Fruit fly (Drosophila melanogaster): Measurements from ENCODE around the gene Pex12.

Pex12 gene

dm6 chr2L:821242-821985, 5.6 kb downstream of the Pex12 start, which contains the start of gene CG3662:
Gene CG3662 (plus strand): TSS chr2L:821289.
- TF ChIP-seq chif (GFP tag; optimal IDR thresholded peaks at IDR 0.05): no peak
- TF ChIP-seq chn (GFP tag; optimal IDR thresholded peaks at IDR 0.05): peak; percentile 17
- no peak for TF ChIP-seq D (optimal IDR thresholded peaks at IDR 0.05)
- no peak for TF ChIP-seq D (GFP tag; optimal IDR thresholded peaks at IDR 0.05)
- TF ChIP-seq Sry-β (GFP tag; optimal IDR thresholded peaks at IDR 0.05): no peak
- TF ChIP-seq CG4282 (GFP tag; optimal IDR thresholded peaks at IDR 0.05): no peak
- TF ChIP-seq CG11247 (GFP tag; IDR thresholded peaks at IDR 0.05): no peak
- no peak for TF ChIP-seq Bdp1 (GFP tag; optimal IDR thresholded peaks at IDR 0.05)
- no peak for TF ChIP-seq Vsx1 (GFP tag; optimal IDR thresholded peaks at IDR 0.05)
- TF ChIP-seq pfk (GFP tag; optimal IDR thresholded peaks at IDR 0.05): no peak
- peak; percentile 69 for TF ChIP-seq MBD-R2 (GFP tag; IDR thresholded peaks at IDR 0.05)
- no peak for TF ChIP-seq CG5180 (GFP tag; optimal IDR thresholded peaks at IDR 0.05)
- peak; percentile 39 for TF ChIP-seq CoRest (tag; optimal IDR thresholded peaks at IDR 0.05)
- TF ChIP-seq Ada2b (GFP tag; IDR thresholded peaks at IDR 0.05): no peak
- TF ChIP-seq CG16815 (GFP tag; optimal IDR thresholded peaks at IDR 0.05): no peak
- no peak for TF ChIP-seq CG4730 (GFP tag; IDR thresholded peaks at IDR 0.05)
- peak; percentile 98 for TF ChIP-seq Dp (GFP tag; optimal IDR thresholded peaks at IDR 0.05)
- peak; percentile 10; the same call in 1 of the 2 replicates for TF ChIP-seq tna (GFP tag; IDR thresholded peaks at IDR 0.05; ENCODE audit: partially characterized antibody)
- TF ChIP-seq CG1792 (GFP tag; optimal IDR thresholded peaks at IDR 0.05): no peak
- TF ChIP-seq Bgb (GFP tag; IDR thresholded peaks at IDR 0.05; ENCODE audit: partially characterized antibody): peak; percentile 18; the same call in 1 of the 2 replicates
- peak; percentile 87 for TF ChIP-seq CG4617 (GFP tag; optimal IDR thresholded peaks at IDR 0.05; ENCODE audit: borderline replicate concordance)
- no peak for TF ChIP-seq Dad (GFP tag; optimal IDR thresholded peaks at IDR 0.05)
- no peak for TF ChIP-seq schlank (tag; optimal IDR thresholded peaks at IDR 0.05)
- TF ChIP-seq CG9437 (GFP tag; optimal IDR thresholded peaks at IDR 0.05): no peak
- TF ChIP-seq Fer1 (GFP tag; optimal IDR thresholded peaks at IDR 0.05): peak; percentile 33
- no peak for TF ChIP-seq ac (GFP tag; optimal IDR thresholded peaks at IDR 0.05)
- TF ChIP-seq CG12104 (GFP tag; optimal IDR thresholded peaks at IDR 0.05): no peak
- TF ChIP-seq Taf1 (GFP tag; IDR thresholded peaks at IDR 0.05): no peak
- no peak for TF ChIP-seq Nf-YB (GFP tag; optimal IDR thresholded peaks at IDR 0.05)
- no peak for TF ChIP-seq danr (GFP tag; IDR thresholded peaks at IDR 0.05)
- TF ChIP-seq CG7928 (GFP tag; optimal IDR thresholded peaks at IDR 0.05): no peak
- TF ChIP-seq fd64A (GFP tag; optimal IDR thresholded peaks at IDR 0.05): no peak
- TF ChIP-seq CG7271 (tag; optimal IDR thresholded peaks at IDR 0.05): no peak
- TF ChIP-seq gcm (GFP tag; optimal IDR thresholded peaks at IDR 0.05): no peak
- TF ChIP-seq Mad (GFP tag; optimal IDR thresholded peaks at IDR 0.05): no peak
- TF ChIP-seq maf-S (GFP tag; optimal IDR thresholded peaks at IDR 0.05): no peak
- no peak for TF ChIP-seq D19B (GFP tag; optimal IDR thresholded peaks at IDR 0.05)
- TF ChIP-seq twi (tag; optimal IDR thresholded peaks at IDR 0.05): peak; percentile 5
- TF ChIP-seq jigr1 (GFP tag; IDR thresholded peaks at IDR 0.05): no peak
- TF ChIP-seq sug (tag; optimal IDR thresholded peaks at IDR 0.05): peak; percentile 36
- 0 out of 2 replicates have a peak, but pooled peaks have one; percentile 9 for TF ChIP-seq ssp (GFP tag; IDR thresholded peaks at IDR 0.05)
- TF ChIP-seq CG18619 (GFP tag; optimal IDR thresholded peaks at IDR 0.05): no peak
- TF ChIP-seq CG30403 (GFP tag; optimal IDR thresholded peaks at IDR 0.05): no peak
- no peak for TF ChIP-seq CG2129 (GFP tag; IDR thresholded peaks at IDR 0.05; ENCODE audit: partially characterized antibody)
- TF ChIP-seq CG13624 (GFP tag; optimal IDR thresholded peaks at IDR 0.05): peak; percentile 97
- TF ChIP-seq B-H1 (GFP tag; IDR thresholded peaks at IDR 0.05): no peak
- TF ChIP-seq HLH3B (GFP tag; IDR thresholded peaks at IDR 0.05): no peak
- TF ChIP-seq CG9215 (GFP tag; IDR thresholded peaks at IDR 0.05): no peak
- no peak for TF ChIP-seq row (GFP tag; IDR thresholded peaks at IDR 0.05)
- no peak for TF ChIP-seq Gsc (GFP tag; IDR thresholded peaks at IDR 0.05)
